Worm (Caenorhabditis elegans) whole organism, young adult: Measurements from ENCODE around the gene pct-1.
A peak's percentile ranks its signal among the peaks of the same experiment; 100 is the strongest.

Experiments
- B0019.2 ChIP-seq: fragments of 200-800 bp; sonication (Bioruptor generic); conservative IDR thresholded peaks from 2 replicates; pipeline ENCODE4 v1.3.6; 2022; ENCODE audit warnings: missing genetic modification reagents, missing genetic modification characterization, missing compliant biosample characterization
- B0336.3 ChIP-seq: fragments of 200-800 bp; sonication (Bioruptor generic); IDR thresholded peaks from 2 replicates; pipeline ENCODE4 v1.3.6; 2022; ENCODE audit warnings: missing genetic modification characterization, missing compliant biosample characterization
- F23B12.7 ChIP-seq: sonication (generic microtip); optimal IDR thresholded peaks from 2 replicates; lab custom pipeline; 2017; ENCODE audit warnings: missing genetic modification characterization, mild to moderate bottlenecking, missing compliant biosample characterization, antibody characterized with exemption, moderate library complexity; ENCODE audit not compliant: insufficient read depth
- F33H1.4 ChIP-seq: fragments of 200-800 bp; sonication (Bioruptor generic); IDR thresholded peaks from 2 replicates; pipeline ENCODE4 v1.3.6; 2022; ENCODE audit warnings: missing genetic modification reagents, missing genetic modification characterization, missing compliant biosample characterization
- F55B11.4 ChIP-seq: sonication (generic microtip); optimal IDR thresholded peaks from 2 replicates; lab custom pipeline; 2016; ENCODE audit warnings: missing compliant biosample characterization, missing genetic modification characterization, borderline replicate concordance; ENCODE audit not compliant: insufficient read depth
- F57A8.1 ChIP-seq: fragments of 200-800 bp; sonication (Bioruptor generic); optimal IDR thresholded peaks from 2 replicates; lab custom pipeline; 2018; ENCODE audit warnings: mild to moderate bottlenecking, missing genetic modification characterization, moderate library complexity, missing compliant biosample characterization
- F57C9.4 ChIP-seq: sonication (generic microtip); optimal IDR thresholded peaks from 2 replicates; lab custom pipeline; 2017; ENCODE audit warnings: mild to moderate bottlenecking, missing genetic modification characterization, missing compliant biosample characterization
- T07F8.4 ChIP-seq: sonication (generic microtip); optimal IDR thresholded peaks from 2 replicates; lab custom pipeline; 2016; ENCODE audit warnings: mild to moderate bottlenecking, missing genetic modification characterization, moderate library complexity, missing compliant biosample characterization
- Y53G8AR.9 ChIP-seq: fragments of 200-800 bp; sonication (Bioruptor generic); conservative IDR thresholded peaks from 2 replicates; pipeline ENCODE4 v1.3.6; 2022; ENCODE audit warnings: missing genetic modification reagents, missing genetic modification characterization, missing compliant biosample characterization
- Y67H2A.10 ChIP-seq: fragments of 200-800 bp; sonication (Bioruptor generic); conservative IDR thresholded peaks from 2 replicates; pipeline ENCODE4 v1.3.6; 2022; ENCODE audit warnings: missing genetic modification reagents, missing genetic modification characterization, missing compliant biosample characterization
- Y79H2A.3 ChIP-seq: fragments of 200-800 bp; sonication (Bioruptor generic); conservative IDR thresholded peaks from 2 replicates; pipeline ENCODE4 v1.3.6; 2022; ENCODE audit warnings: missing genetic modification reagents, missing genetic modification characterization, missing compliant biosample characterization
- attf-3 ChIP-seq: fragments of 200-800 bp; sonication (Bioruptor generic); conservative IDR thresholded peaks from 2 replicates; pipeline ENCODE4 v1.3.6; 2022; ENCODE audit warnings: missing genetic modification reagents, missing genetic modification characterization, missing compliant biosample characterization
- bed-1 ChIP-seq: fragments of 200-800 bp; sonication (Bioruptor generic); IDR thresholded peaks from 2 replicates; pipeline ENCODE4 v1.3.6; 2022; ENCODE audit warnings: missing genetic modification reagents, missing genetic modification characterization, missing compliant biosample characterization
- ccch-3 ChIP-seq: fragments of 200-800 bp; sonication (Bioruptor generic); optimal IDR thresholded peaks from 2 replicates; lab custom pipeline; 2018; ENCODE audit warnings: mild to moderate bottlenecking, missing genetic modification characterization, missing compliant biosample characterization
- cebp-1 ChIP-seq, 2 experiments: fragments of 200-800 bp in 1 of 2; sonication (Bioruptor generic) in 1 of 2; sonication (generic microtip) in 1 of 2; IDR thresholded peaks in 1 of 2; optimal IDR thresholded peaks in 1 of 2; 2 replicates each; pipeline versions ENCODE4 v1.3.6 to Lab custom; 2017 to 2022; ENCODE audit warnings: missing compliant biosample characterization in 2 of 2, missing genetic modification characterization in 2 of 2, mild to moderate bottlenecking in 1 of 2, missing genetic modification reagents in 1 of 2, moderate library complexity in 1 of 2
- ceh-91 ChIP-seq: fragments of 200-800 bp; sonication (Bioruptor generic); IDR thresholded peaks from 2 replicates; pipeline ENCODE4 v1.3.6; 2022; ENCODE audit warnings: missing genetic modification reagents, missing genetic modification characterization, missing compliant biosample characterization
- egl-18 ChIP-seq: fragments of 200-800 bp; sonication (Bioruptor generic); IDR thresholded peaks from 2 replicates; pipeline ENCODE4 v1.3.6; 2022; ENCODE audit warnings: missing genetic modification reagents, missing genetic modification characterization, missing compliant biosample characterization
- egl-44 ChIP-seq: fragments of 200-800 bp; sonication (Bioruptor generic); IDR thresholded peaks from 2 replicates; pipeline ENCODE4 v1.3.6; 2022; ENCODE audit warnings: missing genetic modification reagents, missing genetic modification characterization, missing compliant biosample characterization
- hmg-1.2 ChIP-seq: fragments of 200-800 bp; sonication (Bioruptor generic); IDR thresholded peaks from 2 replicates; pipeline ENCODE4 v1.3.6; 2022; ENCODE audit warnings: missing genetic modification reagents, missing genetic modification characterization, missing compliant biosample characterization
- let-526 ChIP-seq: fragments of 200-800 bp; sonication (Bioruptor generic); IDR thresholded peaks from 2 replicates; pipeline ENCODE4 v1.3.6; 2022; ENCODE audit warnings: missing genetic modification reagents, missing genetic modification characterization, missing compliant biosample characterization
- lin-26 ChIP-seq: fragments of 200-800 bp; sonication (Bioruptor generic); IDR thresholded peaks from 2 replicates; pipeline ENCODE4 v1.3.6; 2022; ENCODE audit warnings: missing genetic modification reagents, missing genetic modification characterization, missing compliant biosample characterization
- lin-35 ChIP-seq, 3 experiments: fragments of 150-350 bp in 2 of 3; sonication (generic microtip) in 1 of 3; optimal IDR thresholded peaks; 2 replicates each; lab custom pipeline; 2014 to 2018; ENCODE audit warnings: missing biosample characterization in 3 of 3, missing genetic modification characterization in 3 of 3, missing genetic modification reagents in 3 of 3
- lir-1 ChIP-seq: fragments of 200-800 bp; sonication (Bioruptor generic); conservative IDR thresholded peaks from 2 replicates; pipeline ENCODE4 v1.3.6; 2022; ENCODE audit warnings: missing genetic modification reagents, missing genetic modification characterization, missing compliant biosample characterization
- lsl-1 ChIP-seq: fragments of 200-800 bp; sonication (Bioruptor generic); optimal IDR thresholded peaks from 2 replicates; lab custom pipeline; 2018; ENCODE audit warnings: mild to moderate bottlenecking, missing genetic modification characterization, moderate library complexity, missing compliant biosample characterization
- lsy-27 ChIP-seq: sonication (generic microtip); optimal IDR thresholded peaks from 2 replicates; lab custom pipeline; 2017; ENCODE audit warnings: missing genetic modification characterization, mild to moderate bottlenecking, missing compliant biosample characterization, antibody characterized with exemption, missing genotype, borderline replicate concordance; ENCODE audit not compliant: insufficient read depth
- madf-10 ChIP-seq: sonication (generic microtip); optimal IDR thresholded peaks from 2 replicates; lab custom pipeline; 2016; ENCODE audit warnings: mild to moderate bottlenecking, missing genetic modification characterization, missing compliant biosample characterization
- madf-8 ChIP-seq: fragments of 200-800 bp; sonication (Bioruptor generic); conservative IDR thresholded peaks from 2 replicates; pipeline ENCODE4 v1.3.6; 2022; ENCODE audit warnings: missing genetic modification reagents, missing genetic modification characterization, missing compliant biosample characterization
- nfya-2 ChIP-seq: fragments of 200-800 bp; sonication (Bioruptor generic); IDR thresholded peaks from 2 replicates; pipeline ENCODE4 v1.3.6; 2022; ENCODE audit warnings: missing genetic modification reagents, missing genetic modification characterization, missing compliant biosample characterization
- nhr-27 ChIP-seq: fragments of 200-800 bp; sonication (Bioruptor generic); optimal IDR thresholded peaks from 2 replicates; lab custom pipeline; 2018; ENCODE audit warnings: mild to moderate bottlenecking, missing genetic modification characterization, moderate library complexity, missing compliant biosample characterization
- nhr-80 ChIP-seq: sonication (generic microtip); optimal IDR thresholded peaks from 2 replicates; lab custom pipeline; 2016; ENCODE audit warnings: missing genetic modification characterization, missing compliant biosample characterization
- pha-4 ChIP-seq: fragments of 150-350 bp; sonication (generic microtip); optimal IDR thresholded peaks from 2 replicates; lab custom pipeline; 2014; ENCODE audit warnings: missing biosample characterization, missing genetic modification reagents, missing genetic modification characterization
- rcor-1 ChIP-seq: fragments of 200-800 bp; sonication (Bioruptor generic); IDR thresholded peaks from 2 replicates; pipeline ENCODE4 v1.3.6; 2022; ENCODE audit warnings: missing genetic modification reagents, missing genetic modification characterization, missing compliant biosample characterization
- repo-1 ChIP-seq: sonication (generic microtip); optimal IDR thresholded peaks from 2 replicates; lab custom pipeline; 2017; ENCODE audit warnings: mild to moderate bottlenecking, missing genetic modification characterization, missing compliant biosample characterization
- snpc-4 ChIP-seq, 5 experiments: fragments of 150-350 bp in 1 of 5; sonication (generic microtip) in 4 of 5; optimal IDR thresholded peaks; 2 replicates each; lab custom pipeline; 2014 to 2018; ENCODE audit warnings: missing genetic modification characterization in 5 of 5, missing biosample characterization in 3 of 5, antibody characterized with exemption in 2 of 5, mild to moderate bottlenecking in 2 of 5, missing compliant biosample characterization in 2 of 5, missing genotype in 2 of 5, moderate library complexity in 2 of 5, missing genetic modification reagents in 1 of 5
- tbx-9 ChIP-seq: sonication (generic microtip); optimal IDR thresholded peaks from 2 replicates; lab custom pipeline; 2016; ENCODE audit warnings: borderline replicate concordance, missing genetic modification characterization, inconsistent platforms, missing compliant biosample characterization
- tlf-1 ChIP-seq: fragments of 200-800 bp; sonication (Bioruptor generic); optimal IDR thresholded peaks from 2 replicates; lab custom pipeline; 2018; ENCODE audit warnings: mild to moderate bottlenecking, missing genetic modification characterization, missing compliant biosample characterization
- unc-130 ChIP-seq: sonication (generic microtip); optimal IDR thresholded peaks from 2 replicates; lab custom pipeline; 2016; ENCODE audit warnings: missing genetic modification reagents, missing genetic modification characterization, missing compliant biosample characterization
- ztf-18 ChIP-seq: sonication (generic microtip); optimal IDR thresholded peaks from 2 replicates; lab custom pipeline; 2016; ENCODE audit warnings: missing genotype, mild to moderate bottlenecking, missing genetic modification characterization, missing compliant biosample characterization
- ztf-25 ChIP-seq: fragments of 200-800 bp; sonication (Bioruptor generic); IDR thresholded peaks from 2 replicates; pipeline ENCODE4 v1.3.6; 2022; ENCODE audit warnings: missing genetic modification reagents, missing genetic modification characterization, missing compliant biosample characterization
- ztf-3 ChIP-seq: fragments of 200-800 bp; sonication (Bioruptor generic); optimal IDR thresholded peaks from 2 replicates; lab custom pipeline; 2018; ENCODE audit warnings: mild to moderate bottlenecking, missing genetic modification characterization, missing compliant biosample characterization

pct-1 gene

DNA sequence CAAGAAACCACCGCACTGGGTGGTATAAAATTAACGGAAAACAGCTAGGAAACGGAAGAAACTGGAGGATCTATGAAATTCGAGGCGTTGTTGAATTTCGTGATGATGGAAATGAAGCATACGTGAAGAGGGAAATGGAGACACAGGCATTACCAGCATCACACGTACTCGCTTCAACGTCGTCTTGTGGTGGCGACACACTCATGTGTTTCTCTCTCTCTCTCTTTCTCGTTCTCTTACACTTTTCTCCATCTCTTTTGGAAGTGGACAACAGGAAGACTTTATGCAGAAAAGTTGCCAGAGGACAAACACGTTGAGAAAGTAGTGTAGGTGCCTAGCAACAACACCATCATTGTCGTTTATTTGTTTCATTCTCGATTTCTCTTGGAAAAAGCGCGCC, 56.1 kb downstream of the pct-1 start:
- TF ChIP-seq cebp-1 (GFP tag; IDR thresholded peaks at IDR 0.05; lab: Robert Waterston, UW) = no peak
- peak; percentile 27 for TF ChIP-seq cebp-1 (tag; optimal IDR thresholded peaks at IDR 0.05; lab: Kevin White, UChicago)
- no peak for TF ChIP-seq Y79H2A.3 (GFP tag; lab: Robert Waterston, UW)
- peak; percentile 6 for TF ChIP-seq nhr-80
- peak; percentile 17; the same call in 1 of the 2 replicates for TF ChIP-seq hmg-1.2

- no peak for TF ChIP-seq ccch-3 (GFP tag; lab: Kevin White, UChicago)
- no peak for TF ChIP-seq F55B11.4 (tag; lab: Kevin White, UChicago)
- TF ChIP-seq F57A8.1 (GFP tag; lab: Kevin White, UChicago) = no peak
- 0 out of 2 replicates have a peak, but pooled peaks have one; percentile 34 for TF ChIP-seq attf-3
- no peak for TF ChIP-seq B0019.2 (GFP tag; lab: Robert Waterston, UW)
- TF ChIP-seq snpc-4 (GFP tag; optimal IDR thresholded peaks at IDR 0.05; lab: Kevin White, UChicago) = no peak
- TF ChIP-seq snpc-4 (tag; optimal IDR thresholded peaks at IDR 0.05; lab: Kevin White, UChicago) = no peak
Observed at ce11 chrIV:8233268-8233667, 57.0 kb downstream of the pct-1 start.

ce11 chrIV:8234088-8234496, 57.8 kb downstream of the pct-1 start:
- TF ChIP-seq nhr-80 (peak; percentile 43), Y53G8AR.9 (no peak), cebp-1 (GFP tag; IDR thresholded peaks at IDR 0.05; lab: Robert Waterston, UW) (no peak), cebp-1 (tag; optimal IDR thresholded peaks at IDR 0.05; lab: Kevin White, UChicago) (peak; percentile 12), lir-1 (GFP tag; lab: Robert Waterston, UW) (no peak), lin-26 (GFP tag; lab: Robert Waterston, UW) (0 out of 2 replicates have a peak, but pooled peaks have one; percentile 15), ztf-3 (GFP tag; lab: Kevin White, UChicago) (no peak), F57A8.1 (GFP tag; lab: Kevin White, UChicago) (no peak), F33H1.4 (GFP tag; lab: Robert Waterston, UW) (no peak)
- TF ChIP-seq, all 124 proteins: peak for 3

DNA sequence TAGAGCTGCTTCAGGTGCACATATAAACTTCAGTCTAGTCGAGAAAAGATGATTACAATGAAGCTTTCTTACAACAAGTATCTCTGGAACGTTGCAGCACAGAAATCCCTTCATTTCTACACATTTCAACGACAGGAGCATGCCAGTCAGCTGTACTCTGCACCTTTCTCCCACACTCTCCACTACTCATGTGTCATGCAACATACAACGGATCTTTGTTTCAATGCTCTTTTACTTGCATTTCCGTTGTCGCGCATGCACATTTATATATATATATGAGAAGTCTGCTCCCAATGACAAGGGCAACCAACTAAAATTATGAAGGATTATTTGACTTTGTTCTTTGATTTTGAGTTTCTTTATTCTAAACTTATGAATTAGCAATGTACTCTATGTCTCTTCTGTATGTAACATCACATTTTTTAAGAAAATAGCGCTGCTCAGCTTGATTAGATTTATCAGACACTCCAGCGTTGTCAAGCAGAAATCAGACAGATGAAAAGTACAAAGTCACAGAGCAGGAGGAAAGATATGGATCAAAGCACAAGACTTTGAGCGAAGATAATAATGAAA, 58.9 kb downstream of the pct-1 start:
- no peak for TF ChIP-seq F57C9.4 (tag; lab: Kevin White, UChicago)
- no peak for TF ChIP-seq ztf-18 (tag; lab: Kevin White, UChicago)
- TF ChIP-seq egl-44 = no peak
- TF ChIP-seq T07F8.4 (tag; lab: Kevin White, UChicago) = no peak
- no peak for TF ChIP-seq Y67H2A.10
- no peak for TF ChIP-seq repo-1 (tag; lab: Kevin White, UChicago)
- TF ChIP-seq rcor-1 = no peak
- no peak for TF ChIP-seq tbx-9 (tag; lab: Kevin White, UChicago)
- TF ChIP-seq F23B12.7 (tag; lab: Kevin White, UChicago) = no peak
- TF ChIP-seq let-526 = no peak
- no peak for TF ChIP-seq unc-130
- no peak for TF ChIP-seq egl-18
- TF ChIP-seq bed-1 (GFP tag; lab: Robert Waterston, UW) = no peak
- TF ChIP-seq, all 124 proteins: peak for 0

- TF ChIP-seq madf-10 (no peak), madf-8 (GFP tag; lab: Robert Waterston, UW) (no peak), repo-1 (tag; lab: Kevin White, UChicago) (no peak), B0336.3 (GFP tag; lab: Robert Waterston, UW) (no peak), pha-4 (tag; lab: Kevin White, UChicago) (no peak), nfya-2 (GFP tag; lab: Robert Waterston, UW) (no peak), ztf-25 (no peak), tbx-9 (tag; lab: Kevin White, UChicago) (no peak), nhr-27 (no peak), lsy-27 (tag; lab: Kevin White, UChicago) (no peak), tlf-1 (no peak), ceh-91 (no peak), lin-35 (GFP tag; optimal IDR thresholded peaks at IDR 0.05; lab: Kevin White, UChicago) (no peak), bed-1 (GFP tag; lab: Robert Waterston, UW) (no peak), lsl-1 (GFP tag; lab: Kevin White, UChicago) (no peak)
Observed at ce11 chrIV:8236502-8236901, 60.2 kb downstream of the pct-1 start, which contains the start of gene nhr-66. Gene nhr-66 (minus strand): TSS chrIV:8236602.
